Worm (Caenorhabditis elegans) whole organism, L4/young adult: ENCODE results near the gene ddx-15.

Experiments
- dao-5 ChIP-seq: sonication (generic microtip); optimal IDR thresholded peaks from 2 replicates; lab custom pipeline; 2016; ENCODE audit warnings: missing genotype, missing genetic modification characterization, moderate library complexity, missing compliant biosample characterization
- him-1 ChIP-seq: sonication (generic microtip); optimal IDR thresholded peaks from 2 replicates; lab custom pipeline; 2016; ENCODE audit warnings: missing genotype, missing genetic modification reagents, missing genetic modification characterization, missing compliant biosample characterization

DNA sequence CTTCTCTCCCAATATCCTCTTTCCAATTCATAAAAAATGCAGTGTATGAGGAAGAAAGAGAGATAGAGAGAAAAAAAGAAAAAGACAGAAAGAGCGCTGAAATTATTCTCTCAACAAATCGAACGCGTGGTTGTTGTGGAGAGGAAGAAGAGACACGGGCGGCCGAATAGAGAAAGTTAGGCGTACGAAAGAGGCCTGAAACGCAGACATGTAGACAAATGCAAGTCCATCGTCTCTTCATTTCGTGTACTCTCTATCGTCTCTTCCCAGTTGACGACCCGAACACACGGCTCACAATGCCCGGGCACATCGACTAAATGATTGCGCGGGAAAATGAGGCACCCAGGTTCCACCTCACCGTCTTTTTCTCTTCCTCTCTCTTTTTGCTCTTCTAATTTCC, 29.7 kb upstream of the ddx-15 start:
- no peak for TF ChIP-seq dao-5 (tag; lab: Kevin White, UChicago)
- peak; percentile 57 for TF ChIP-seq him-1 (tag; lab: Kevin White, UChicago)
